Worm (Caenorhabditis elegans) whole organism, L3 larva: Measurements from ENCODE around the gene snt-5.

Experiments used
- ZK546.5 ChIP-seq: sonication (generic microtip); optimal IDR thresholded peaks from 2 replicates; lab custom pipeline; 2017; ENCODE audit warnings: missing biosample characterization, missing genetic modification characterization
- ama-1 ChIP-seq: fragments of 150-350 bp; optimal IDR thresholded peaks from 2 replicates; lab custom pipeline; 2018
- ceh-16 ChIP-seq: sonication (generic microtip); optimal IDR thresholded peaks from 2 replicates; lab custom pipeline; 2017; ENCODE audit warnings: missing biosample characterization, missing genetic modification characterization
- ceh-28 ChIP-seq: fragments of 150-350 bp; optimal IDR thresholded peaks from 2 replicates; lab custom pipeline; 2014; ENCODE audit warnings: missing biosample characterization, missing genetic modification reagents, missing genetic modification characterization
- ceh-82 ChIP-seq: fragments of 150-350 bp; optimal IDR thresholded peaks from 2 replicates; lab custom pipeline; 2014; ENCODE audit warnings: missing biosample characterization, missing genetic modification characterization
- ceh-9 ChIP-seq: sonication (generic microtip); optimal IDR thresholded peaks from 2 replicates; lab custom pipeline; 2018; ENCODE audit warnings: missing biosample characterization, missing genetic modification characterization
- egl-27 ChIP-seq: sonication (generic microtip); optimal IDR thresholded peaks from 4 replicates; lab custom pipeline; 2017; ENCODE audit warnings: missing biosample characterization, missing genetic modification reagents, missing genetic modification characterization
- egl-5 ChIP-seq: fragments of 150-350 bp; optimal IDR thresholded peaks from 2 replicates; lab custom pipeline; 2017; ENCODE audit warnings: missing biosample characterization, missing genetic modification reagents, missing genetic modification characterization, inconsistent platforms
- elt-1 ChIP-seq: fragments of 150-350 bp; optimal IDR thresholded peaks from 2 replicates; lab custom pipeline; 2014; ENCODE audit warnings: missing biosample characterization, missing genetic modification characterization
- elt-2 ChIP-seq: sonication (generic microtip); optimal IDR thresholded peaks from 2 replicates; lab custom pipeline; 2016; ENCODE audit warnings: missing genetic modification reagents, mild to moderate bottlenecking, missing genetic modification characterization, missing compliant biosample characterization
- elt-3 ChIP-seq, 3 experiments: fragments of 150-350 bp in 1 of 3; sonication (generic microtip) in 2 of 3; optimal IDR thresholded peaks; 2 replicates in 2 of 3; 4 replicates in 1 of 3; lab custom pipeline; 2014 to 2017; ENCODE audit warnings: missing biosample characterization in 3 of 3, missing genetic modification characterization in 3 of 3
- eor-1 ChIP-seq, 2 experiments: fragments of 150-350 bp; optimal IDR thresholded peaks; 2 replicates each; lab custom pipeline; 2014 to 2018; ENCODE audit warnings: missing biosample characterization in 2 of 2, missing genetic modification characterization in 2 of 2
- fkh-10 ChIP-seq: sonication (generic microtip); optimal IDR thresholded peaks from 2 replicates; lab custom pipeline; 2017; ENCODE audit warnings: missing biosample characterization, missing genetic modification reagents, missing genetic modification characterization
- hmg-11 ChIP-seq: sonication (generic microtip); optimal IDR thresholded peaks from 2 replicates; lab custom pipeline; 2016; ENCODE audit warnings: missing genetic modification characterization, missing compliant biosample characterization
- jun-1 ChIP-seq: fragments of 150-350 bp; optimal IDR thresholded peaks from 2 replicates; lab custom pipeline; 2014; ENCODE audit warnings: missing biosample characterization, missing genetic modification reagents, missing genetic modification characterization
- lin-15B ChIP-seq: fragments of 150-350 bp; optimal IDR thresholded peaks from 2 replicates; lab custom pipeline; 2014; ENCODE audit warnings: missing biosample characterization, missing genetic modification characterization
- lin-39 ChIP-seq: fragments of 150-350 bp; optimal IDR thresholded peaks from 2 replicates; lab custom pipeline; 2018; ENCODE audit warnings: missing biosample characterization, missing genetic modification reagents, missing genetic modification characterization
- lsy-12 ChIP-seq: sonication (generic microtip); optimal IDR thresholded peaks from 2 replicates; lab custom pipeline; 2016; ENCODE audit warnings: mild to moderate bottlenecking, missing genetic modification characterization, missing compliant biosample characterization
- mdl-1 ChIP-seq: fragments of 150-350 bp; optimal IDR thresholded peaks from 2 replicates; lab custom pipeline; 2014; ENCODE audit warnings: missing biosample characterization, missing genetic modification characterization
- mml-1 ChIP-seq: fragments of 150-350 bp; sonication (generic microtip); optimal IDR thresholded peaks from 3 replicates; lab custom pipeline; 2014; ENCODE audit warnings: missing biosample characterization, missing genetic modification characterization
- nfya-1 ChIP-seq: sonication (generic microtip); optimal IDR thresholded peaks from 2 replicates; lab custom pipeline; 2017; ENCODE audit warnings: missing genetic modification characterization, mild to moderate bottlenecking, missing compliant biosample characterization, antibody characterized with exemption, moderate library complexity; ENCODE audit not compliant: insufficient read depth
- nhr-12 ChIP-seq: fragments of 150-350 bp; optimal IDR thresholded peaks from 2 replicates; lab custom pipeline; 2014; ENCODE audit warnings: missing biosample characterization, missing genetic modification characterization
- nhr-237 ChIP-seq: fragments of 150-350 bp; optimal IDR thresholded peaks from 2 replicates; lab custom pipeline; 2014; ENCODE audit warnings: missing biosample characterization, missing genetic modification characterization
- nhr-28 ChIP-seq: fragments of 150-350 bp; optimal IDR thresholded peaks from 2 replicates; lab custom pipeline; 2014; ENCODE audit warnings: missing biosample characterization, missing genetic modification characterization
- nhr-76 ChIP-seq: fragments of 150-350 bp; sonication (generic microtip); optimal IDR thresholded peaks from 5 replicates; lab custom pipeline; 2014; ENCODE audit warnings: missing biosample characterization, missing genetic modification characterization
- nhr-77 ChIP-seq: fragments of 150-350 bp; optimal IDR thresholded peaks from 2 replicates; lab custom pipeline; 2014; ENCODE audit warnings: missing biosample characterization, missing genetic modification characterization
- pha-4 ChIP-seq: fragments of 150-350 bp; optimal IDR thresholded peaks from 2 replicates; lab custom pipeline; 2014; ENCODE audit warnings: missing biosample characterization, missing genetic modification reagents, missing genetic modification characterization
- pqm-1 ChIP-seq: fragments of 150-350 bp; optimal IDR thresholded peaks from 2 replicates; lab custom pipeline; 2017; ENCODE audit warnings: missing biosample characterization, missing genetic modification characterization, inconsistent platforms
- sea-2 ChIP-seq: fragments of 150-350 bp; sonication (generic microtip); optimal IDR thresholded peaks from 4 replicates; lab custom pipeline; 2014; ENCODE audit warnings: missing biosample characterization, missing genetic modification reagents, missing genetic modification characterization
- skn-1 ChIP-seq: fragments of 150-350 bp; optimal IDR thresholded peaks from 2 replicates; lab custom pipeline; 2014; ENCODE audit warnings: missing biosample characterization, missing genetic modification characterization
- snpc-4 ChIP-seq: fragments of 150-350 bp; optimal IDR thresholded peaks from 2 replicates; lab custom pipeline; 2014; ENCODE audit warnings: missing biosample characterization, missing genetic modification characterization
- tbx-2 ChIP-seq: sonication (generic microtip); optimal IDR thresholded peaks from 2 replicates; lab custom pipeline; 2016; ENCODE audit warnings: mild to moderate bottlenecking, missing genetic modification characterization, missing compliant biosample characterization
- ztf-11 ChIP-seq: fragments of 150-350 bp; optimal IDR thresholded peaks from 2 replicates; lab custom pipeline; 2014; ENCODE audit warnings: missing biosample characterization, missing genetic modification characterization
- ztf-4 ChIP-seq: fragments of 150-350 bp; optimal IDR thresholded peaks from 2 replicates; lab custom pipeline; 2014; ENCODE audit warnings: missing biosample characterization, missing genetic modification characterization

snt-5 gene

DNA sequence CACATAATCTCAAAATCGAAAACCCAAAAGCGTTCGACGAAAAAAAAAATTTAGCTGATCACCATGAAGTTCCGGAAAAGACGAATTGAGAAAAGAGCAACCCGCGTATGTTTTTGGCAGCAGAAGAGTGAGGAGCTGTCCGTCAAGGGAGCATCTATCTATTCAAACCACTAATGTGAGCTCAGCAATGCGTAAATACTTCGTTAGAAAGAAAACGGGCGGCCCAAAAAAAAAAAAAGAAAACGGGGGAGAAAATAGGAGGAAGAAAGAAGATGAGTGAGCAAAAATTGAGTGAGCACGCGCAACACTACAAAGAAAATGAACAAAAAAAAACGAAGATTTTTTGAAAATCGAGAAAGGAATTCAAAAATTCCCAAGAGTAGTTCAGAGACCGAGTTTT lies 47.0 kb downstream of the snt-5 start:
- TF ChIP-seq lin-39 (tag; lab: Kevin White, UChicago) (peak; percentile 71), lsy-12 (tag; lab: Kevin White, UChicago) (no peak), pha-4 (no peak), pqm-1 (no peak), fkh-10 (GFP tag; lab: Kevin White, UChicago) (peak; percentile 50), nfya-1 (peak; percentile 24), ceh-82 (no peak), ZK546.5 (tag; lab: Kevin White, UChicago) (no peak)

DNA sequence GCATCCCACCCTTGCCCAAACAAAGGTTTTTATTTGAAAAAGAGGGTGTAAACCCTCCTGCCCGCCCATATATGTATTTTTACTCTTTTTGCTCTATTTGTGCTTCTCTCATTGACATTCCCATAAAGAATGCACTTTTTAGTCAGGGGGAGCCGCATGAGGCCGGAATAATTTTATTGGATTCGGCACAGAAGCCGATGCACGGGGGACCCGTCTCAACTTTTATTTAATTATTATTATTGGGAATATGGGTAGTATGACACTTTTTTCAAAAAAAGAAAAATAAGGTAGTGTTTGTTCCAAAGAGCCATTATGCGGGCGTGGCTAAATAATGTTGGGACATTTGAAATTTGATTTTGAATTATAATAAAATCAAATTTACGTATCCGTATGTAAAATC lies 49.3 kb downstream of the snt-5 start:
- TF ChIP-seq ZK546.5 (tag; lab: Kevin White, UChicago) (no peak), ceh-16 (tag; lab: Kevin White, UChicago) (no peak), tbx-2 (no peak), egl-5 (no peak), skn-1 (tag; lab: Kevin White, UChicago) (no peak), nhr-28 (tag; lab: Kevin White, UChicago) (no peak), hmg-11 (no peak), mml-1 (tag; lab: Kevin White, UChicago) (no peak), elt-3 (tag; optimal IDR thresholded peaks at IDR 0.05; lab: Kevin White, UChicago) (no peak), ama-1 (lab: Kevin White, UChicago) (no peak), ceh-28 (tag; lab: Kevin White, UChicago) (no peak), sea-2 (no peak), snpc-4 (tag; lab: Kevin White, UChicago) (no peak), mdl-1 (tag; lab: Kevin White, UChicago) (no peak), lin-15B (tag; lab: Kevin White, UChicago) (no peak)

DNA sequence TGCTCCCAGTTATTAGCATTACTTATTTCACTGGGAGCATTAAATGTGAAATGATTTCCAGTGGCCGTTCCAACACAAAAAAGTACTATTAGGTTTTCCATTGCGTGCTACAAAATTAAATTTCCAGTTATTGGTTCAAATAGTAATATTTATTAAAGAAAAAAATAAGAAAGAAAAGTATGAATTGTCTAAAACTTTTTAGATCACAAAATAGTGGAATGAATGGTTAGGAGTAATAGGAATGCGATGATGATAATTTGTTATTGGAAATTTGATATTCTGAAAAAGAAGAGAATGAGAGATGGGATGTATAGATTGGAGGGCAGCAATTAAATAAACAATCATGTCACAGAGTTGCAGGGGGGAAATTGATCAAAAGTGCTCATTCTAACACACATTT lies 53.3 kb downstream of the snt-5 start, which contains the start of gene Y75B7AL.2:
Y75B7AL.2 (minus strand) TSS at position 101 of the 400 bp plus-strand sequence.
- no peak for TF ChIP-seq lin-39 (tag; lab: Kevin White, UChicago)
- no peak for TF ChIP-seq snpc-4 (tag; lab: Kevin White, UChicago)
- no peak for TF ChIP-seq skn-1 (tag; lab: Kevin White, UChicago)
- TF ChIP-seq ztf-4 (tag; lab: Kevin White, UChicago) = no peak
- no peak for TF ChIP-seq ztf-11 (tag; lab: Kevin White, UChicago)
- no peak for TF ChIP-seq pha-4
- TF ChIP-seq lin-15B (tag; lab: Kevin White, UChicago) = no peak

DNA sequence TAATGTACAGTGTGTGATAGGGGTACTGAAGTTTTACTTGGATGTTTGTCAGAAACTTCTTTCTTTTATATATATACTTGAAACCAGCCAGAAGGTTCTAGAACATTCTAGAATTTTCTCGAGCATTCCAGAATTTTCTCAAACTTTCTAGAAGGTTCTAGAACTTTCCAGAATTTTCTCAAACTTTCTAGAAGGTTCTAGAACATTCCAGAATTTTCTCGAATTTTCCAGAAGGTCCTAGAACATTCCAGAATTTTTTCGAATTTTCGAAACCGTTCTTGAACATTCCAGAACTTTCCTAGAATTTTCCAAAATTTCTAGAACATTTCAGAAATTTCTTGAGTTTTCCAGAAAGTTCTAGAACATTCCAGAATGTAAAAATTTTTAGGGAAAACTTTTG lies 56.1 kb downstream of the snt-5 start:
- TF ChIP-seq pqm-1 (no peak), nhr-28 (tag; lab: Kevin White, UChicago) (no peak), ceh-82 (no peak), eor-1 (tag; optimal IDR thresholded peaks at IDR 0.05; lab: Kevin White, UChicago) (no peak), snpc-4 (tag; lab: Kevin White, UChicago) (no peak), nhr-237 (tag; lab: Kevin White, UChicago) (no peak), nhr-12 (tag; lab: Kevin White, UChicago) (no peak), mml-1 (tag; lab: Kevin White, UChicago) (no peak), lin-39 (tag; lab: Kevin White, UChicago) (no peak), jun-1 (tag; lab: Kevin White, UChicago) (no peak)

DNA sequence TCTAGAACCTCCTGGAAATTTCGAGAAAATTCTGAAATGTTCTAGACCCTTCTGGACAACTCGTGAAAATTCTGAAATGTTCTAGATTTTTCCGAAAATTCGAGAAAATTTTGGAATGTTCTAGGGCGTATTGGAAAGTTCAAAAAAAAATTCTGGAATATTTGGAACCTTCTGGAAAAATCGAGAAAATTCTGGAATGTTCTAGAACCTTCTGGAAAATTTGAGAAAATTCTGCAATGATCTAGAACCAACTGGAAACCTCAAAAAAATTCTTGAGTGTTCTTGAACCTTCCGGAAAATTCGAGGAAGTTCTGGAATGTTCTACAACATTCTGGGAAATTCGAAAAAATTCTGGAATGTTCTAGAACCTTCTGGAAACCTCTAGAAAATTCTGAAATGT lies 59.0 kb downstream of the snt-5 start:
- no peak for TF ChIP-seq pqm-1
- TF ChIP-seq lin-39 (tag; lab: Kevin White, UChicago) = no peak
- TF ChIP-seq ama-1 (lab: Kevin White, UChicago) = no peak
- TF ChIP-seq fkh-10 (GFP tag; lab: Kevin White, UChicago) = no peak
- TF ChIP-seq snpc-4 (tag; lab: Kevin White, UChicago) = no peak
- TF ChIP-seq egl-27 (tag; lab: Kevin White, UChicago) = no peak
- no peak for TF ChIP-seq sea-2
- no peak for TF ChIP-seq skn-1 (tag; lab: Kevin White, UChicago)
- no peak for TF ChIP-seq ceh-9 (tag; lab: Kevin White, UChicago)
- no peak for TF ChIP-seq ceh-16 (tag; lab: Kevin White, UChicago)
- TF ChIP-seq elt-1 (tag; lab: Kevin White, UChicago) = no peak
- TF ChIP-seq ztf-4 (tag; lab: Kevin White, UChicago) = no peak
- TF ChIP-seq nhr-237 (tag; lab: Kevin White, UChicago) = no peak
- TF ChIP-seq, all 47 proteins: peak for 0

DNA sequence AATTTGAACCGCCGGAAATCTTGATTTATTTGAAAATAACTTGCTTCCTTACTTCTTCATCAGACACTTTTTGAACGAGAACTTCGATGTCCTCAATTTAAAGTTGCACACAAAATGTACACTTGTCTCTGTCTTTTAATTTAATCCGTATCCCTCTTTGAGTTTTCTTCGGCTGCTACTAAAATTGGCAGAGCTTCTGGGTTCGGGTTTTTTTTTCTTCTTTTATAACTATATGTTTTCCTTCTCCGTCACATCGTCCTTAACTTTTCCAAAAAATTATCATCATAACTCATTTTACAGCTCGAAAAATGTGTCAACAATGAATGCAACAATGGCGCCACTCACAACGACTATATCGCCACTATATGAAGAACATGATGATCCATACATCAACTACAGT lies 59.5 kb downstream of the snt-5 start, which contains the start of gene glb-33:
glb-33 (plus strand) TSS at position 301 of the 400 bp plus-strand sequence.
- TF ChIP-seq nhr-76 (tag; lab: Kevin White, UChicago) = no peak
- TF ChIP-seq nhr-28 (tag; lab: Kevin White, UChicago) = no peak
- TF ChIP-seq ZK546.5 (tag; lab: Kevin White, UChicago) = no peak
- TF ChIP-seq nhr-77 = no peak
- no peak for TF ChIP-seq elt-2 (tag; lab: Kevin White, UChicago)
- TF ChIP-seq tbx-2 = no peak
- no peak for TF ChIP-seq snpc-4 (tag; lab: Kevin White, UChicago)
- no peak for TF ChIP-seq eor-1 (tag; optimal IDR thresholded peaks at IDR 0.05; lab: Kevin White, UChicago)
- TF ChIP-seq, all 47 proteins: peak for 0
